Fruit fly (Drosophila melanogaster) whole organism, prepupa: ENCODE data around the gene CG42302.

Experiments used
- Blimp-1 ChIP-seq: fragments of 200-800 bp; sonication (Bioruptor generic); optimal IDR thresholded peaks from 3 replicates; lab custom pipeline; 2017; ENCODE audit warnings: missing biosample characterization, missing genetic modification characterization, mild to moderate bottlenecking, moderate library complexity, missing genetic modification reagents
- CG10631 ChIP-seq: fragments of 200-800 bp; sonication (Bioruptor generic); optimal IDR thresholded peaks from 2 replicates; lab custom pipeline; 2016; ENCODE audit warnings: missing biosample characterization, missing genetic modification characterization
- CG10669 ChIP-seq: fragments of 200-800 bp; sonication (Bioruptor generic); optimal IDR thresholded peaks from 3 replicates; lab custom pipeline; 2018; ENCODE audit warnings: missing biosample characterization, mild to moderate bottlenecking, missing genetic modification characterization, moderate library complexity
- CG15336 ChIP-seq: fragments of 200-800 bp; sonication (Bioruptor generic); IDR thresholded peaks from 2 replicates; pipeline ENCODE4 v1.3.6; 2022; ENCODE audit warnings: missing biosample characterization, missing genetic modification characterization
- CG1621 ChIP-seq: fragments of 200-800 bp; sonication (Bioruptor generic); optimal IDR thresholded peaks from 3 replicates; lab custom pipeline; 2018; ENCODE audit warnings: missing biosample characterization, mild to moderate bottlenecking, missing genetic modification characterization
- CG16779 ChIP-seq: fragments of 200-800 bp; sonication (Bioruptor generic); optimal IDR thresholded peaks from 3 replicates; lab custom pipeline; 2017; ENCODE audit warnings: missing biosample characterization, mild to moderate bottlenecking, missing genetic modification characterization
- CG3032 ChIP-seq: fragments of 200-800 bp; optimal IDR thresholded peaks from 2 replicates; lab custom pipeline; 2019; ENCODE audit warnings: missing biosample characterization, mild to moderate bottlenecking, missing genetic modification characterization, moderate library complexity
- CG3919 ChIP-seq: fragments of 200-800 bp; sonication (Bioruptor generic); optimal IDR thresholded peaks from 3 replicates; lab custom pipeline; 2016; ENCODE audit warnings: missing biosample characterization, missing genetic modification characterization
- CG6163 ChIP-seq: fragments of 200-800 bp; sonication (Bioruptor generic); IDR thresholded peaks from 3 replicates; pipeline ENCODE4 v1.3.6; 2022; ENCODE audit warnings: missing biosample characterization, missing genetic modification characterization
- CG6276 ChIP-seq: fragments of 200-800 bp; sonication (Bioruptor generic); optimal IDR thresholded peaks from 2 replicates; lab custom pipeline; 2017; ENCODE audit warnings: missing biosample characterization, mild to moderate bottlenecking, missing genetic modification characterization
- CG6792 ChIP-seq: fragments of 200-800 bp; sonication (Bioruptor generic); optimal IDR thresholded peaks from 3 replicates; lab custom pipeline; 2016; ENCODE audit warnings: missing biosample characterization, missing genetic modification characterization
- CG6808 ChIP-seq: fragments of 200-800 bp; sonication (Bioruptor generic); optimal IDR thresholded peaks from 3 replicates; lab custom pipeline; 2017; ENCODE audit warnings: missing biosample characterization, missing genetic modification characterization, mild to moderate bottlenecking, moderate library complexity, missing genetic modification reagents
- CG6854 ChIP-seq: fragments of 200-800 bp; sonication (Bioruptor generic); optimal IDR thresholded peaks from 2 replicates; lab custom pipeline; 2017; ENCODE audit warnings: missing biosample characterization, mild to moderate bottlenecking, missing genetic modification characterization
- CG8632 ChIP-seq: fragments of 200-800 bp; sonication (Bioruptor generic); optimal IDR thresholded peaks from 3 replicates; lab custom pipeline; 2016; ENCODE audit warnings: missing biosample characterization, missing genetic modification characterization
- CG9139 ChIP-seq: fragments of 200-800 bp; sonication (Bioruptor generic); optimal IDR thresholded peaks from 3 replicates; lab custom pipeline; 2017; ENCODE audit warnings: missing biosample characterization, mild to moderate bottlenecking, missing genetic modification characterization
- Eip75B ChIP-seq: fragments of 200-800 bp; sonication (Bioruptor generic); optimal IDR thresholded peaks from 3 replicates; lab custom pipeline; 2016; ENCODE audit warnings: missing biosample characterization, missing genetic modification characterization
- Eip78C ChIP-seq: fragments of 200-800 bp; sonication (Bioruptor generic); peaks from one replicate; lab custom pipeline; 2016; ENCODE audit warnings: missing biosample characterization, missing genetic modification characterization
- Eip93F ChIP-seq: fragments of 200-800 bp; sonication (Bioruptor generic); optimal IDR thresholded peaks from 2 replicates; lab custom pipeline; 2016; ENCODE audit warnings: missing biosample characterization, mild to moderate bottlenecking, missing genetic modification characterization
- Ets21C ChIP-seq: fragments of 200-800 bp; sonication (Bioruptor generic); optimal IDR thresholded peaks from 3 replicates; lab custom pipeline; 2016; ENCODE audit warnings: missing biosample characterization, missing genetic modification characterization
- Ets96B ChIP-seq: fragments of 200-800 bp; optimal IDR thresholded peaks from 2 replicates; lab custom pipeline; 2019; ENCODE audit warnings: missing biosample characterization, mild to moderate bottlenecking, missing genetic modification characterization, moderate library complexity
- Hr39 ChIP-seq: fragments of 200-800 bp; sonication (Bioruptor generic); optimal IDR thresholded peaks from 2 replicates; lab custom pipeline; 2016; ENCODE audit warnings: missing biosample characterization, missing genetic modification characterization
- Met ChIP-seq: fragments of 200-800 bp; sonication (Bioruptor generic); optimal IDR thresholded peaks from 3 replicates; lab custom pipeline; 2016; ENCODE audit warnings: missing biosample characterization, missing genetic modification characterization
- Smox ChIP-seq: fragments of 200-800 bp; sonication (Bioruptor generic); optimal IDR thresholded peaks from 3 replicates; lab custom pipeline; 2016; ENCODE audit warnings: missing biosample characterization, missing genetic modification characterization
- Sox15 ChIP-seq: fragments of 200-800 bp; sonication (Bioruptor generic); optimal IDR thresholded peaks from 3 replicates; lab custom pipeline; 2016; ENCODE audit warnings: missing biosample characterization, missing genetic modification characterization
- dac ChIP-seq: fragments of 200-800 bp; sonication (Bioruptor generic); optimal IDR thresholded peaks from 2 replicates; lab custom pipeline; 2017; ENCODE audit warnings: missing biosample characterization, mild to moderate bottlenecking, missing genetic modification characterization
- dsx ChIP-seq: fragments of 200-800 bp; optimal IDR thresholded peaks from 3 replicates; lab custom pipeline; 2019; ENCODE audit warnings: missing biosample characterization, mild to moderate bottlenecking, missing genetic modification characterization, moderate library complexity; ENCODE audit not compliant: poor library complexity, severe bottlenecking
- esn ChIP-seq: fragments of 200-800 bp; sonication (Bioruptor generic); optimal IDR thresholded peaks from 2 replicates; lab custom pipeline; 2016; ENCODE audit warnings: missing biosample characterization, mild to moderate bottlenecking, missing genetic modification characterization, moderate library complexity
- fd59A ChIP-seq: fragments of 200-800 bp; sonication (Bioruptor generic); optimal IDR thresholded peaks from 2 replicates; lab custom pipeline; 2017; ENCODE audit warnings: missing biosample characterization, mild to moderate bottlenecking, missing genetic modification characterization, missing genetic modification reagents
- lz ChIP-seq: fragments of 200-800 bp; sonication (Bioruptor generic); optimal IDR thresholded peaks from 3 replicates; lab custom pipeline; 2016; ENCODE audit warnings: missing biosample characterization, missing genetic modification characterization
- net ChIP-seq: fragments of 200-800 bp; sonication (Bioruptor generic); optimal IDR thresholded peaks from 3 replicates; lab custom pipeline; 2016; ENCODE audit warnings: missing biosample characterization, missing genetic modification characterization
- salr ChIP-seq, 2 experiments: fragments of 200-800 bp; sonication (Bioruptor generic); optimal IDR thresholded peaks; 3 replicates each; lab custom pipeline; 2016 to 2018; ENCODE audit warnings: missing biosample characterization in 2 of 2, missing genetic modification characterization in 2 of 2, mild to moderate bottlenecking in 1 of 2
- ss ChIP-seq, 2 experiments: fragments of 200-800 bp; sonication (Bioruptor generic); optimal IDR thresholded peaks; 2 replicates in 1 of 2; 3 replicates in 1 of 2; lab custom pipeline; 2017 to 2018; ENCODE audit warnings: mild to moderate bottlenecking in 2 of 2, missing biosample characterization in 2 of 2, missing genetic modification characterization in 2 of 2, moderate library complexity in 1 of 2
- vri ChIP-seq: fragments of 200-800 bp; sonication (Bioruptor generic); optimal IDR thresholded peaks from 3 replicates; lab custom pipeline; 2016; ENCODE audit warnings: missing biosample characterization, mild to moderate bottlenecking, missing genetic modification characterization

The CG42302 gene

dm6 chrX:18699268-18700140, 26.0 kb downstream of the CG42302 start (continued):
- no peak for TF ChIP-seq vri (GFP tag; lab: Kevin White, UChicago)
- 0 out of 3 replicates have a peak, but pooled peaks have one; percentile 7 for TF ChIP-seq CG6163 (GFP tag; lab: Robert Waterston, UW)
- peak; percentile 28 for TF ChIP-seq CG6808 (GFP tag; lab: Kevin White, UChicago)
- no peak for TF ChIP-seq Eip75B
- no peak for TF ChIP-seq CG16779 (tag; lab: Kevin White, UChicago)
- TF ChIP-seq dsx (GFP tag; lab: Kevin White, UChicago): peak; percentile 20
- no peak for TF ChIP-seq CG10631 (GFP tag; lab: Kevin White, UChicago)
- TF ChIP-seq Eip78C (GFP tag; lab: Kevin White, UChicago): peak; percentile 34
- no peak for TF ChIP-seq Eip93F

dm6 chrX:18695603-18696002, 29.9 kb downstream of the CG42302 start:
- TF ChIP-seq Smox (GFP tag; lab: Kevin White, UChicago) (no peak), ss (GFP tag; optimal IDR thresholded peaks at IDR 0.05; lab: Kevin White, UChicago) (peak in 1 of 2 experiments; percentile 73)

dm6 chrX:18692948-18693502, 32.4 kb downstream of the CG42302 start, which contains the start of gene Cyp18a1:
Gene Cyp18a1 (minus strand): TSS chrX:18693042.
- no peak for TF ChIP-seq CG6808 (GFP tag; lab: Kevin White, UChicago)
- no peak for TF ChIP-seq esn (GFP tag; lab: Kevin White, UChicago)
- TF ChIP-seq CG15336 (GFP tag; lab: Robert Waterston, UW): no peak
- TF ChIP-seq Ets96B (tag; lab: Kevin White, UChicago): no peak
- no peak for TF ChIP-seq Met (GFP tag; lab: Kevin White, UChicago)
- TF ChIP-seq Ets21C (GFP tag; lab: Kevin White, UChicago): no peak
- no peak for TF ChIP-seq CG16779 (tag; lab: Kevin White, UChicago)
- no peak for TF ChIP-seq Sox15
- TF ChIP-seq vri (GFP tag; lab: Kevin White, UChicago): no peak
- TF ChIP-seq Smox (GFP tag; lab: Kevin White, UChicago): no peak
- no peak for TF ChIP-seq Eip93F
- no peak for TF ChIP-seq CG6854 (GFP tag; lab: Kevin White, UChicago)
- no peak for TF ChIP-seq CG10669 (GFP tag; lab: Kevin White, UChicago)
- no peak for TF ChIP-seq net (GFP tag; lab: Kevin White, UChicago)
- TF ChIP-seq CG9139 (GFP tag; lab: Kevin White, UChicago): no peak
- no peak for TF ChIP-seq CG6276 (GFP tag; lab: Kevin White, UChicago)
- no peak for TF ChIP-seq fd59A (GFP tag; lab: Kevin White, UChicago)
- no peak for TF ChIP-seq dsx (GFP tag; lab: Kevin White, UChicago)

dm6 chrX:18685726-18686125, 39.7 kb downstream of the CG42302 start, which contains the start of gene phtm:
Gene phtm (plus strand): TSS chrX:18685766.
- TF ChIP-seq CG10631 (GFP tag; lab: Kevin White, UChicago) (no peak), Blimp-1 (GFP tag; lab: Kevin White, UChicago) (peak; percentile 91), CG3032 (tag; lab: Kevin White, UChicago) (no peak), CG6276 (GFP tag; lab: Kevin White, UChicago) (no peak)

dm6 chrX:18684928-18685327, 40.5 kb downstream of the CG42302 start:
- TF ChIP-seq CG16779 (tag; lab: Kevin White, UChicago) (no peak), CG6792 (GFP tag; lab: Kevin White, UChicago) (no peak), salr (GFP tag; optimal IDR thresholded peaks at IDR 0.05; lab: Kevin White, UChicago) (no peak), Hr39 (GFP tag; lab: Kevin White, UChicago) (no peak), CG8632 (no peak), CG3919 (GFP tag; lab: Kevin White, UChicago) (no peak), CG1621 (no peak), CG6808 (GFP tag; lab: Kevin White, UChicago) (no peak), lz (GFP tag; lab: Kevin White, UChicago) (no peak), CG10631 (GFP tag; lab: Kevin White, UChicago) (no peak), CG15336 (GFP tag; lab: Robert Waterston, UW) (no peak), dac (no peak)
